Fruit fly (Drosophila melanogaster) whole organism, embryonic: ENCODE results near the gene CG17362.

Experiments
- Ada2b ChIP-seq: fragments of 200-800 bp; sonication (Bioruptor generic); IDR thresholded peaks from 2 replicates; pipeline ENCODE4 v1.3.6; 2022; ENCODE audit warnings: missing biosample characterization, missing genetic modification characterization
- CG10267 ChIP-seq: fragments of 200-800 bp; sonication (Bioruptor generic); optimal IDR thresholded peaks from 2 replicates; lab custom pipeline; 2018; ENCODE audit warnings: missing biosample characterization, mild to moderate bottlenecking, missing genetic modification characterization, moderate library complexity
- CG10979 ChIP-seq: fragments of 200-800 bp; sonication (Bioruptor generic); optimal IDR thresholded peaks from 2 replicates; lab custom pipeline; 2018; ENCODE audit warnings: missing biosample characterization, mild to moderate bottlenecking, missing genetic modification characterization, moderate library complexity
- CG11560 ChIP-seq: fragments of 200-800 bp; sonication (Bioruptor generic); IDR thresholded peaks from 3 replicates; pipeline ENCODE4 v1.3.6; 2022; ENCODE audit warnings: missing biosample characterization, missing genetic modification characterization
- CG12236 ChIP-seq: fragments of 200-800 bp; sonication (Bioruptor generic); optimal IDR thresholded peaks from 2 replicates; lab custom pipeline; 2016; ENCODE audit warnings: missing biosample characterization, missing genetic modification characterization
- CG13424 ChIP-seq: fragments of 200-800 bp; sonication (Bioruptor generic); optimal IDR thresholded peaks from 2 replicates; lab custom pipeline; 2019; ENCODE audit warnings: missing biosample characterization, mild to moderate bottlenecking, missing genetic modification characterization, moderate library complexity
- CG14860 ChIP-seq: fragments of 200-800 bp; sonication (Bioruptor generic); IDR thresholded peaks from 3 replicates; pipeline ENCODE4 v1.3.6; 2022; ENCODE audit warnings: missing biosample characterization, missing genetic modification characterization; ENCODE audit not compliant: partially characterized antibody
- CG14965 ChIP-seq: fragments of 200-800 bp; sonication (Bioruptor generic); optimal IDR thresholded peaks from 2 replicates; lab custom pipeline; 2016; ENCODE audit warnings: missing biosample characterization, missing genetic modification characterization, borderline replicate concordance
- CG15269 ChIP-seq: fragments of 200-800 bp; sonication (Bioruptor generic); optimal IDR thresholded peaks from 2 replicates; lab custom pipeline; 2018; ENCODE audit warnings: missing biosample characterization, mild to moderate bottlenecking, missing genetic modification characterization, moderate library complexity
- CG1602 ChIP-seq: fragments of 200-800 bp; sonication (Bioruptor generic); optimal IDR thresholded peaks from 3 replicates; lab custom pipeline; 2016; ENCODE audit warnings: missing biosample characterization, missing genetic modification characterization
- CG17186 ChIP-seq: fragments of 200-800 bp; sonication (Bioruptor generic); optimal IDR thresholded peaks from 3 replicates; lab custom pipeline; 2017; ENCODE audit warnings: missing biosample characterization, missing genetic modification reagents, missing genetic modification characterization
- CG17328 ChIP-seq: fragments of 200-800 bp; sonication (Bioruptor generic); IDR thresholded peaks from 2 replicates; pipeline ENCODE4 v1.3.6; 2022; ENCODE audit warnings: missing biosample characterization, missing genetic modification characterization
- CG17802 ChIP-seq: fragments of 200-800 bp; sonication (Bioruptor generic); optimal IDR thresholded peaks from 2 replicates; lab custom pipeline; 2018; ENCODE audit warnings: missing biosample characterization, mild to moderate bottlenecking, missing genetic modification characterization, moderate library complexity
- CG17829 ChIP-seq: fragments of 200-800 bp; optimal IDR thresholded peaks from 2 replicates; lab custom pipeline; 2019; ENCODE audit warnings: missing biosample characterization, mild to moderate bottlenecking, missing genetic modification characterization, moderate library complexity
- CG2875 ChIP-seq: fragments of 200-800 bp; sonication (Bioruptor generic); optimal IDR thresholded peaks from 2 replicates; lab custom pipeline; 2017; ENCODE audit warnings: missing biosample characterization, mild to moderate bottlenecking, missing genetic modification characterization, missing genetic modification reagents
- CG3065 ChIP-seq: fragments of 200-800 bp; sonication (Bioruptor generic); optimal IDR thresholded peaks from 2 replicates; lab custom pipeline; 2016; ENCODE audit warnings: missing biosample characterization, missing genetic modification characterization
- CG34422 ChIP-seq: fragments of 200-800 bp; sonication (Bioruptor generic); IDR thresholded peaks from 3 replicates; pipeline ENCODE4 v1.3.6; 2022; ENCODE audit warnings: missing biosample characterization, missing genetic modification characterization
- CG4707 ChIP-seq: fragments of 200-800 bp; sonication (Bioruptor generic); optimal IDR thresholded peaks from 2 replicates; lab custom pipeline; 2018; ENCODE audit warnings: missing biosample characterization, mild to moderate bottlenecking, missing genetic modification characterization, moderate library complexity
- CG7372 ChIP-seq: fragments of 200-800 bp; sonication (Bioruptor generic); IDR thresholded peaks from 2 replicates; pipeline ENCODE4 v1.3.6; 2022; ENCODE audit warnings: missing biosample characterization, missing genetic modification characterization
- CG8388 ChIP-seq: fragments of 200-800 bp; sonication (Bioruptor generic); optimal IDR thresholded peaks from 2 replicates; lab custom pipeline; 2019; ENCODE audit warnings: missing biosample characterization, mild to moderate bottlenecking, missing genetic modification characterization, moderate library complexity
- CHES-1-like ChIP-seq: fragments of 200-800 bp; sonication (Bioruptor generic); optimal IDR thresholded peaks from 2 replicates; lab custom pipeline; 2016; ENCODE audit warnings: missing biosample characterization, missing genetic modification characterization
- Camta ChIP-seq: fragments of 200-800 bp; sonication (Bioruptor generic); optimal IDR thresholded peaks from 2 replicates; lab custom pipeline; 2016; ENCODE audit warnings: missing biosample characterization, missing genetic modification characterization
- CoRest ChIP-seq: fragments of 200-800 bp; sonication (Bioruptor generic); optimal IDR thresholded peaks from 3 replicates; lab custom pipeline; 2018; ENCODE audit warnings: missing biosample characterization, mild to moderate bottlenecking, missing genetic modification characterization, moderate library complexity
- Deaf1 ChIP-seq: fragments of 200-800 bp; optimal IDR thresholded peaks from 3 replicates; lab custom pipeline; 2019; ENCODE audit warnings: missing biosample characterization, mild to moderate bottlenecking, missing genetic modification characterization, moderate library complexity
- Doc3 ChIP-seq: fragments of 200-800 bp; sonication (Bioruptor generic); IDR thresholded peaks from 3 replicates; pipeline ENCODE4 v1.3.6; 2022; ENCODE audit warnings: missing biosample characterization, missing genetic modification characterization; ENCODE audit not compliant: partially characterized antibody
- E2f2 ChIP-seq: fragments of 200-800 bp; sonication (Bioruptor generic); IDR thresholded peaks from 2 replicates; pipeline ENCODE4 v1.3.6; 2022; ENCODE audit warnings: missing biosample characterization, missing genetic modification characterization
- HLH4C ChIP-seq: fragments of 200-800 bp; sonication (Bioruptor generic); IDR thresholded peaks from 3 replicates; pipeline ENCODE4 v1.3.6; 2022; ENCODE audit warnings: missing biosample characterization, missing genetic modification characterization; ENCODE audit not compliant: partially characterized antibody
- Hr3 ChIP-seq: fragments of 200-800 bp; sonication (Bioruptor generic); optimal IDR thresholded peaks from 3 replicates; lab custom pipeline; 2016; ENCODE audit warnings: missing biosample characterization, missing genetic modification characterization
- Hsf ChIP-seq: fragments of 200-800 bp; sonication (Bioruptor generic); optimal IDR thresholded peaks from 3 replicates; lab custom pipeline; 2016; ENCODE audit warnings: missing biosample characterization, missing genetic modification characterization
- NK7.1 ChIP-seq: fragments of 200-800 bp; sonication (Bioruptor generic); optimal IDR thresholded peaks from 3 replicates; lab custom pipeline; 2016; ENCODE audit warnings: missing biosample characterization, missing genetic modification characterization
- Nf-YB ChIP-seq: fragments of 200-800 bp; sonication (Bioruptor generic); optimal IDR thresholded peaks from 3 replicates; lab custom pipeline; 2019; ENCODE audit warnings: missing biosample characterization, mild to moderate bottlenecking, missing genetic modification characterization, moderate library complexity
- Vsx1 ChIP-seq: fragments of 200-800 bp; sonication (Bioruptor generic); optimal IDR thresholded peaks from 2 replicates; lab custom pipeline; 2017; ENCODE audit warnings: missing biosample characterization, mild to moderate bottlenecking, missing genetic modification characterization, missing genetic modification reagents
- ase ChIP-seq: fragments of 200-800 bp; sonication (Bioruptor generic); IDR thresholded peaks from 3 replicates; pipeline ENCODE4 v1.3.6; 2022; ENCODE audit warnings: missing biosample characterization, missing genetic modification characterization
- ato ChIP-seq: fragments of 200-800 bp; sonication (Bioruptor generic); IDR thresholded peaks from 2 replicates; pipeline ENCODE4 v1.3.6; 2022; ENCODE audit warnings: missing biosample characterization, missing genetic modification characterization; ENCODE audit not compliant: partially characterized antibody
- bigmax ChIP-seq: fragments of 200-800 bp; sonication (Bioruptor generic); optimal IDR thresholded peaks from 2 replicates; lab custom pipeline; 2018; ENCODE audit warnings: missing biosample characterization, mild to moderate bottlenecking, missing genetic modification characterization
- crp ChIP-seq, 2 experiments: fragments of 200-800 bp; sonication (Bioruptor generic); optimal IDR thresholded peaks; 2 replicates in 1 of 2; 3 replicates in 1 of 2; lab custom pipeline; 2017; ENCODE audit warnings: missing biosample characterization in 2 of 2, missing genetic modification characterization in 2 of 2, mild to moderate bottlenecking in 1 of 2, moderate library complexity in 1 of 2
- danr ChIP-seq: fragments of 200-800 bp; sonication (Bioruptor generic); IDR thresholded peaks from 2 replicates; pipeline ENCODE4 v1.3.6; 2022; ENCODE audit warnings: missing biosample characterization, missing genetic modification characterization
- eyg ChIP-seq: fragments of 200-800 bp; sonication (Bioruptor generic); optimal IDR thresholded peaks from 3 replicates; lab custom pipeline; 2016; ENCODE audit warnings: missing biosample characterization, missing genetic modification characterization
- fru ChIP-seq: fragments of >200 bp; optimal IDR thresholded peaks from 2 replicates; lab custom pipeline; 2017
- h ChIP-seq: fragments of >200 bp; optimal IDR thresholded peaks from 2 replicates; lab custom pipeline; 2017
- jing ChIP-seq: fragments of 200-800 bp; sonication (Bioruptor generic); optimal IDR thresholded peaks from 2 replicates; lab custom pipeline; 2018; ENCODE audit warnings: missing biosample characterization, mild to moderate bottlenecking, missing genetic modification characterization
- klu ChIP-seq: fragments of 200-800 bp; sonication (Bioruptor generic); IDR thresholded peaks from 2 replicates; pipeline ENCODE4 v1.3.6; 2022; ENCODE audit warnings: missing biosample characterization, missing genetic modification characterization
- lola ChIP-seq, 3 experiments: fragments of >200 bp in 2 of 3; fragments of 200-800 bp in 1 of 3; sonication (Bioruptor generic) in 1 of 3; optimal IDR thresholded peaks; 2 replicates each; lab custom pipeline; 2017 to 2019; ENCODE audit warnings: missing biosample characterization in 3 of 3, missing genetic modification characterization in 3 of 3, mild to moderate bottlenecking in 1 of 3, moderate library complexity in 1 of 3
- mam ChIP-seq: fragments of 200-800 bp; sonication (Bioruptor generic); optimal IDR thresholded peaks from 3 replicates; lab custom pipeline; 2016; ENCODE audit warnings: missing biosample characterization, missing genetic modification characterization
- mld ChIP-seq: fragments of 200-800 bp; sonication (Bioruptor generic); IDR thresholded peaks from 3 replicates; pipeline ENCODE4 v1.3.6; 2022; ENCODE audit warnings: missing biosample characterization, missing genetic modification characterization; ENCODE audit not compliant: partially characterized antibody
- nerfin-2 ChIP-seq: fragments of 200-800 bp; sonication (Bioruptor generic); IDR thresholded peaks from 2 replicates; pipeline ENCODE4 v1.3.6; 2022; ENCODE audit warnings: missing biosample characterization, missing genetic modification characterization; ENCODE audit not compliant: partially characterized antibody
- sim ChIP-seq: fragments of 200-800 bp; sonication (Bioruptor generic); IDR thresholded peaks from 2 replicates; pipeline ENCODE4 v1.3.6; 2022; ENCODE audit warnings: missing biosample characterization, missing genetic modification characterization
- sqz ChIP-seq: fragments of 200-800 bp; sonication (Bioruptor generic); optimal IDR thresholded peaks from 3 replicates; lab custom pipeline; 2018; ENCODE audit warnings: missing biosample characterization, mild to moderate bottlenecking, missing genetic modification characterization
- usp ChIP-seq: fragments of >200 bp; optimal IDR thresholded peaks from 2 replicates; lab custom pipeline; 2017; ENCODE audit warnings: missing biosample characterization, missing genetic modification characterization
- wek ChIP-seq: fragments of 200-800 bp; sonication (Bioruptor generic); optimal IDR thresholded peaks from 3 replicates; lab custom pipeline; 2018; ENCODE audit warnings: missing biosample characterization, mild to moderate bottlenecking, missing genetic modification characterization, moderate library complexity
- zfh1 ChIP-seq: fragments of 200-800 bp; sonication (Bioruptor generic); IDR thresholded peaks from 3 replicates; pipeline ENCODE4 v1.3.6; 2022; ENCODE audit warnings: missing biosample characterization, missing genetic modification characterization

CG17362 gene

dm6 chr3L:13957212-13957668 lies 29.2 kb upstream of the CG17362 start (continued):
- TF ChIP-seq CG17829 (tag; lab: Kevin White, UChicago) (peak; percentile 76), ato (no peak), mam (GFP tag; lab: Kevin White, UChicago) (no peak), eyg (GFP tag; lab: Kevin White, UChicago) (no peak), ase (no peak), Hr3 (GFP tag; lab: Kevin White, UChicago) (peak; percentile 76), Deaf1 (tag; lab: Kevin White, UChicago) (peak; percentile 34), bigmax (no peak), Camta (GFP tag; lab: Kevin White, UChicago) (peak; percentile 49), CG17802 (tag; lab: Kevin White, UChicago) (no peak), CG1602 (GFP tag; lab: Kevin White, UChicago) (peak; percentile 68), lola (GFP tag; optimal IDR thresholded peaks at IDR 0.05; lab: Kevin White, UChicago) (peak in 1 of 3 experiments; percentile 87), CG17328 (peak; percentile 43; the same call in 1 of the 2 replicates), CG14965 (GFP tag; lab: Kevin White, UChicago) (no peak), CG7372 (no peak), CG13424 (tag; lab: Kevin White, UChicago) (peak; percentile 71), E2f2 (GFP tag; lab: Robert Waterston, UW) (peak; percentile 37; the same call in 1 of the 2 replicates), CHES-1-like (GFP tag; lab: Kevin White, UChicago) (no peak), CG8388 (GFP tag; lab: Kevin White, UChicago) (peak; percentile 64), CG2875 (GFP tag; lab: Kevin White, UChicago) (peak; percentile 60), CG34422 (GFP tag; lab: Robert Waterston, UW) (no peak), zfh1 (GFP tag; lab: Robert Waterston, UW) (no peak), Vsx1 (GFP tag; lab: Kevin White, UChicago) (peak; percentile 65), CG17186 (GFP tag; lab: Kevin White, UChicago) (no peak), NK7.1 (no peak), fru (lab: Kevin White, UChicago) (no peak), nerfin-2 (GFP tag; lab: Robert Waterston, UW) (no peak), klu (GFP tag; lab: Robert Waterston, UW) (no peak), CG15269 (tag; lab: Kevin White, UChicago) (peak; percentile 68), crp (GFP tag; optimal IDR thresholded peaks at IDR 0.05; lab: Kevin White, UChicago) (peak in 1 of 2 experiments; percentile 22), danr (GFP tag; lab: Robert Waterston, UW) (no peak), sim (GFP tag; lab: Robert Waterston, UW) (no peak), CG10979 (peak; percentile 87), wek (GFP tag; lab: Kevin White, UChicago) (no peak), CG4707 (GFP tag; lab: Kevin White, UChicago) (no peak), CG12236 (GFP tag; lab: Kevin White, UChicago) (no peak), CG11560 (tag; lab: Robert Waterston, UW) (no peak), mld (GFP tag; lab: Robert Waterston, UW) (no peak), sqz (GFP tag; lab: Kevin White, UChicago) (peak; percentile 48), Hsf (GFP tag; lab: Kevin White, UChicago) (peak; percentile 71), CG10267 (tag; lab: Kevin White, UChicago) (peak; percentile 79), Nf-YB (GFP tag; lab: Kevin White, UChicago) (peak; percentile 61), jing (GFP tag; lab: Kevin White, UChicago) (peak; percentile 30), HLH4C (GFP tag; lab: Robert Waterston, UW) (no peak), CG3065 (GFP tag; lab: Kevin White, UChicago) (peak; percentile 53), CoRest (tag; lab: Kevin White, UChicago) (peak; percentile 86), Ada2b (GFP tag; lab: Robert Waterston, UW) (no peak), CG14860 (GFP tag; lab: Robert Waterston, UW) (no peak), usp (no peak), Doc3 (GFP tag; lab: Robert Waterston, UW) (no peak), h (no peak)
